Fruit fly (Drosophila melanogaster) whole organism, wandering third instar larva: ENCODE data around the gene CG8833.

ENCODE experiments used
- Abd-B ChIP-seq: fragments of >200 bp; optimal IDR thresholded peaks from 2 replicates; lab custom pipeline; 2017; ENCODE audit warnings: missing biosample characterization, missing genetic modification characterization
- CG32264 ChIP-seq: fragments of 200-800 bp; sonication (Bioruptor generic); optimal IDR thresholded peaks from 2 replicates; lab custom pipeline; 2016; ENCODE audit warnings: missing biosample characterization, missing genetic modification characterization
- Dfd ChIP-seq: fragments of >200 bp; optimal IDR thresholded peaks from 2 replicates; lab custom pipeline; 2017; ENCODE audit warnings: missing biosample characterization, missing genetic modification characterization
- Mio ChIP-seq: sonication (Bioruptor generic); optimal IDR thresholded peaks from 2 replicates; lab custom pipeline; 2016; ENCODE audit warnings: missing biosample characterization, missing genetic modification characterization
- br ChIP-seq: fragments of 200-800 bp; sonication (Bioruptor generic); optimal IDR thresholded peaks from 2 replicates; lab custom pipeline; 2016; ENCODE audit warnings: missing biosample characterization, missing genetic modification characterization
- fru ChIP-seq: fragments of 200-800 bp; sonication (Bioruptor generic); optimal IDR thresholded peaks from 3 replicates; lab custom pipeline; 2016; ENCODE audit warnings: missing biosample characterization, mild to moderate bottlenecking, missing genetic modification characterization
- lola ChIP-seq: fragments of >200 bp; optimal IDR thresholded peaks from 2 replicates; lab custom pipeline; 2017; ENCODE audit warnings: missing biosample characterization, missing genetic modification characterization
- psq ChIP-seq: fragments of 200-800 bp; sonication (Bioruptor generic); optimal IDR thresholded peaks from 3 replicates; lab custom pipeline; 2017; ENCODE audit warnings: missing biosample characterization, mild to moderate bottlenecking, missing genetic modification characterization, moderate library complexity
- woc ChIP-seq: sonication (Bioruptor generic); optimal IDR thresholded peaks from 2 replicates; lab custom pipeline; 2016; ENCODE audit warnings: missing biosample characterization, mild to moderate bottlenecking, missing genetic modification characterization

- TF ChIP-seq psq (GFP tag; lab: Kevin White, UChicago) (no peak), lola (GFP tag; lab: Kevin White, UChicago) (no peak), Mio (GFP tag; lab: Kevin White, UChicago) (no peak), Abd-B (GFP tag; lab: Kevin White, UChicago) (no peak), CG32264 (GFP tag; lab: Kevin White, UChicago) (no peak), fru (GFP tag; lab: Kevin White, UChicago) (no peak), br (GFP tag; lab: Kevin White, UChicago) (no peak), woc (no peak), Dfd (GFP tag; lab: Kevin White, UChicago) (no peak)
These were observed 24.8 kb downstream of the CG8833 start for dm6 chr3L:13904021-13904325.
